Worm (Caenorhabditis elegans): ENCODE measurements around the gene kvs-5.
A peak's percentile ranks its signal among the peaks of the same experiment; 100 is the strongest.

The kvs-5 gene

ce11 chrIV:728095-728494 is 8.5 kb upstream of the kvs-5 start, which contains the start of gene Y55F3C.9:
TSS of gene Y55F3C.9 (minus strand) at chrIV:728195.
- TF ChIP-seq hlh-30 (tag; optimal IDR thresholded peaks at IDR 0.05; ENCODE audit: insufficient read depth), result no peak
- TF ChIP-seq K02D7.2 (tag; optimal IDR thresholded peaks at IDR 0.05), result no peak
- no peak for TF ChIP-seq mec-3 (tag; optimal IDR thresholded peaks at IDR 0.05; ENCODE audit: borderline replicate concordance)
- TF ChIP-seq ref-2 (tag; optimal IDR thresholded peaks at IDR 0.05), result no peak
- no peak for TF ChIP-seq tbx-2 (tag; optimal IDR thresholded peaks at IDR 0.05)
- no peak for TF ChIP-seq pat-9 (tag; optimal IDR thresholded peaks at IDR 0.05)
- TF ChIP-seq gmeb-2 (tag; optimal IDR thresholded peaks at IDR 0.05), result no peak
- TF ChIP-seq C38D4.7 (GFP tag; optimal IDR thresholded peaks at IDR 0.05), result no peak
- no peak for TF ChIP-seq ttx-3 (tag; optimal IDR thresholded peaks at IDR 0.05)
- no peak for TF ChIP-seq ceh-31 (tag; optimal IDR thresholded peaks at IDR 0.05)
- no peak for TF ChIP-seq ceh-9 (tag; optimal IDR thresholded peaks at IDR 0.05)
- no peak for TF ChIP-seq K09A11.1 (tag; optimal IDR thresholded peaks at IDR 0.05; ENCODE audit: insufficient read depth)
- no peak for TF ChIP-seq ama-1 (optimal IDR thresholded peaks at IDR 0.05)
- TF ChIP-seq elt-4 (tag; optimal IDR thresholded peaks at IDR 0.05), result no peak
- TF ChIP-seq ceh-18 (tag; optimal IDR thresholded peaks at IDR 0.05), result no peak
- TF ChIP-seq ceh-22 (tag; optimal IDR thresholded peaks at IDR 0.05), result no peak
- no peak for TF ChIP-seq F13H6.1 (tag; optimal IDR thresholded peaks at IDR 0.05)

- TF ChIP-seq pat-9 (tag; optimal IDR thresholded peaks at IDR 0.05) (no peak), ceh-22 (tag; optimal IDR thresholded peaks at IDR 0.05) (no peak), tbx-7 (tag; optimal IDR thresholded peaks at IDR 0.05) (no peak), ref-2 (tag; optimal IDR thresholded peaks at IDR 0.05) (no peak), fkh-10 (GFP tag; optimal IDR thresholded peaks at IDR 0.05) (no peak), unc-55 (GFP tag; optimal IDR thresholded peaks at IDR 0.05) (no peak), lin-11 (tag; optimal IDR thresholded peaks at IDR 0.05) (no peak)
Measured at ce11 chrIV:730937-731336, 5.6 kb upstream of the kvs-5 start, which contains the start of gene srt-24. TSS of gene srt-24 (minus strand) at chrIV:731037.

DNA sequence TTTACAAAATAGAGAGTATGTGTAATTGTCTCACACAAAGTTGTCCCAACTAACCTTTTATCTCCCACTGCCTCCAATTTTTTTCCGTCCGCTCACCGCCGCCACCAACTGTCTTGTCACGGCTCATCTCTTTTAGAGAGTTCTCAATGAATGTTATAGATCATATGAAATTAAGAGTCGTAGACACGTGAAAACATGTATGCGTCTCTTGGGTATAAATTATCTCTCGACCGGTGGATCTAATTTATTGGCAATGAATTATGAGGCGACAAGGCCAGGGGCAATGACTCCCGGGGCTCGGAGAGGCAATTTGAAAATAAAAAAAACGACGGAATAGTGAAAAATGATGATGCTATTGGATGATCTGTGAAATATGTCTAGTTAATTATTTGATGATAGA is 4.1 kb downstream of the kvs-5 start:
- TF ChIP-seq ceh-14 (tag; optimal IDR thresholded peaks at IDR 0.05), result no peak
- TF ChIP-seq unc-55 (GFP tag; optimal IDR thresholded peaks at IDR 0.05), result peak; percentile 94

ce11 chrIV:741831-742230 is 5.3 kb downstream of the kvs-5 start:
- TF ChIP-seq lin-11 (tag; optimal IDR thresholded peaks at IDR 0.05) (no peak), ref-2 (tag; optimal IDR thresholded peaks at IDR 0.05) (peak; percentile 40), unc-55 (GFP tag; optimal IDR thresholded peaks at IDR 0.05) (peak; percentile 67)

ce11 chrIV:746333-746732 is 9.8 kb downstream of the kvs-5 start:
- TF ChIP-seq hlh-30 (tag; optimal IDR thresholded peaks at IDR 0.05; ENCODE audit: insufficient read depth) (no peak), pax-1 (tag; optimal IDR thresholded peaks at IDR 0.05) (no peak), rnt-1 (tag; optimal IDR thresholded peaks at IDR 0.05) (no peak), hlh-13 (GFP tag; optimal IDR thresholded peaks at IDR 0.05) (no peak), K02D7.2 (tag; optimal IDR thresholded peaks at IDR 0.05) (no peak), ceh-6 (GFP tag; optimal IDR thresholded peaks at IDR 0.05) (no peak), syd-9 (tag; optimal IDR thresholded peaks at IDR 0.05) (no peak), fkh-6 (tag; optimal IDR thresholded peaks at IDR 0.05) (no peak), che-1 (tag; optimal IDR thresholded peaks at IDR 0.05) (no peak), ceh-30 (tag; optimal IDR thresholded peaks at IDR 0.05) (no peak), tbx-7 (tag; optimal IDR thresholded peaks at IDR 0.05) (no peak), unc-55 (GFP tag; optimal IDR thresholded peaks at IDR 0.05) (no peak)

- no peak for TF ChIP-seq eyg-1 (tag; optimal IDR thresholded peaks at IDR 0.05)
- no peak for TF ChIP-seq fkh-6 (tag; optimal IDR thresholded peaks at IDR 0.05)
- TF ChIP-seq elt-2 (tag; optimal IDR thresholded peaks at IDR 0.05), result no peak
- TF ChIP-seq hlh-13 (GFP tag; optimal IDR thresholded peaks at IDR 0.05), result no peak
- TF ChIP-seq zip-5 (tag; optimal IDR thresholded peaks at IDR 0.05), result no peak
- TF ChIP-seq ttx-3 (tag; optimal IDR thresholded peaks at IDR 0.05), result no peak
- TF ChIP-seq ceh-14 (tag; optimal IDR thresholded peaks at IDR 0.05), result no peak
- TF ChIP-seq ceh-9 (tag; optimal IDR thresholded peaks at IDR 0.05), result no peak
- no peak for TF ChIP-seq ceh-34 (tag; optimal IDR thresholded peaks at IDR 0.05)
- TF ChIP-seq sox-2 (GFP tag; IDR thresholded peaks at IDR 0.05), result no peak
- TF ChIP-seq nhr-232 (tag; optimal IDR thresholded peaks at IDR 0.05), result no peak
- TF ChIP-seq fax-1 (tag; optimal IDR thresholded peaks at IDR 0.05), result no peak
- TF ChIP-seq unc-55 (GFP tag; optimal IDR thresholded peaks at IDR 0.05), result no peak
- TF ChIP-seq gmeb-2 (tag; optimal IDR thresholded peaks at IDR 0.05), result no peak
- TF ChIP-seq dmd-4 (tag; optimal IDR thresholded peaks at IDR 0.05; ENCODE audit: borderline replicate concordance), result no peak
Measured at ce11 chrIV:749557-749956, 13.0 kb downstream of the kvs-5 start.
